Fruit fly (Drosophila melanogaster) S2 (cell line): Measurements from ENCODE around the gene CG43218.

Source experiments
- CG8478 ChIP-seq: fragments of >200 bp; optimal IDR thresholded peaks from 2 replicates; lab custom pipeline; 2018
- CTCF ChIP-seq, 2 experiments: fragments of >200 bp; optimal IDR thresholded peaks; 2 replicates each; lab custom pipeline; 2018

- TF ChIP-seq CG8478 (no peak), CTCF (optimal IDR thresholded peaks at IDR 0.05; lab: Kevin White, UChicago) (no peak)
Observed at dm6 chr3L:21236959-21237551, 20.8 kb upstream of the CG43218 start.
